Worm (Caenorhabditis elegans) whole organism, L4/young adult: Measurements from ENCODE around the gene R10H10.4.

ENCODE experiments used
- W03F9.2 ChIP-seq: fragments of 150-350 bp; optimal IDR thresholded peaks from 2 replicates; lab custom pipeline; 2014; ENCODE audit warnings: missing biosample characterization, missing genetic modification characterization
- dao-5 ChIP-seq: sonication (generic microtip); optimal IDR thresholded peaks from 2 replicates; lab custom pipeline; 2016; ENCODE audit warnings: missing genotype, missing genetic modification characterization, moderate library complexity, missing compliant biosample characterization
- him-1 ChIP-seq: sonication (generic microtip); optimal IDR thresholded peaks from 2 replicates; lab custom pipeline; 2016; ENCODE audit warnings: missing genotype, missing genetic modification reagents, missing genetic modification characterization, missing compliant biosample characterization

- TF ChIP-seq W03F9.2 = no peak
- TF ChIP-seq him-1 (tag; lab: Kevin White, UChicago) = no peak
- no peak for TF ChIP-seq dao-5 (tag; lab: Kevin White, UChicago)
Observed at ce11 chrIV:10360336-10360735, 34.4 kb downstream of the R10H10.4 start, which contains the start of gene ugt-59.
